Worm (Caenorhabditis elegans): ENCODE measurements around the gene dpf-5.

The dpf-5 gene

ce11 chrIV:4806486-4806885 lies at the start of gene dpf-5:
dpf-5 (minus strand) TSS chrIV:4806586.
- no peak for TF ChIP-seq drap-1 (GFP tag; optimal IDR thresholded peaks at IDR 0.05)
- no peak for TF ChIP-seq M03D4.4 (tag; optimal IDR thresholded peaks at IDR 0.05)
- TF ChIP-seq sem-2 (GFP tag; optimal IDR thresholded peaks at IDR 0.05) = no peak
- TF ChIP-seq ces-1 (GFP tag; optimal IDR thresholded peaks at IDR 0.05) = no peak
- TF ChIP-seq bed-3 (GFP tag; optimal IDR thresholded peaks at IDR 0.05) = no peak
- no peak for TF ChIP-seq tbx-8 (GFP tag; optimal IDR thresholded peaks at IDR 0.05)
- no peak for TF ChIP-seq nhr-237 (tag; optimal IDR thresholded peaks at IDR 0.05)
- TF ChIP-seq ceh-83 (GFP tag; optimal IDR thresholded peaks at IDR 0.05) = no peak
- TF ChIP-seq pha-4 (tag; optimal IDR thresholded peaks at IDR 0.05) = no peak
- TF ChIP-seq nhr-76 (tag; optimal IDR thresholded peaks at IDR 0.05) = no peak
- TF ChIP-seq nhr-12 (tag; optimal IDR thresholded peaks at IDR 0.05) = no peak
- TF ChIP-seq ceh-43 (GFP tag; optimal IDR thresholded peaks at IDR 0.05) = no peak
- TF ChIP-seq unc-120 (tag; optimal IDR thresholded peaks at IDR 0.05; ENCODE audit: poor library complexity, severe bottlenecking) = no peak
- no peak for TF ChIP-seq mab-5 (tag; optimal IDR thresholded peaks at IDR 0.05)
- TF ChIP-seq mls-2 (tag; optimal IDR thresholded peaks at IDR 0.05) = no peak
- TF ChIP-seq lin-32 (GFP tag; optimal IDR thresholded peaks at IDR 0.05) = no peak
- TF ChIP-seq blmp-1 (tag; optimal IDR thresholded peaks at IDR 0.05) = no peak
- TF ChIP-seq lin-13 (tag; optimal IDR thresholded peaks at IDR 0.05) = no peak
- no peak for TF ChIP-seq mep-1 (tag; optimal IDR thresholded peaks at IDR 0.05)
- no peak for TF ChIP-seq ham-2 (GFP tag; optimal IDR thresholded peaks at IDR 0.05)

DNA sequence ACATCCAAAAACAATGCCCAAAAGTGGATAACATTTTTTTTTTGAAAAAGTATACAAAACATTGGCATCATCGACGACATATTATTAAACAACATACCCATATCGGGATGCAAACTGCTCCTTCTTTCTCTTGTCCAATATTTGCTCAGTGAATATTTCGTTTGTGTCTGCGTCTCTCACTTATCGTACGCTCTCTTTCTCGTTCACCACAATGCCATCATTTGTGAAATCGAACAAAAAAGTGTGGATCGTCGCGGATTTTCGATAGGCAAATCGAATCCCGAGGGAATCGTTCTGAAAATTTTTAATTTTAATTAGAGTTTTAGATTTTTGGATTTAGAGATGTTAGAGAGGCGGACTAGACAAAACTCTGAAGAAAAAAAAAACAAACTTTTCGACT lies 40.4 kb upstream of the dpf-5 start, which contains the start of gene tat-2:
Gene tat-2 (minus strand): TSS at position 101 of the 400 bp plus-strand sequence.
- no peak for TF ChIP-seq unc-62 (GFP tag; optimal IDR thresholded peaks at IDR 0.05)
- no peak for TF ChIP-seq bed-3 (GFP tag; optimal IDR thresholded peaks at IDR 0.05)
- no peak for TF ChIP-seq lsy-2 (tag; optimal IDR thresholded peaks at IDR 0.05)
- no peak for TF ChIP-seq ceh-43 (GFP tag; optimal IDR thresholded peaks at IDR 0.05)
- no peak for TF ChIP-seq ceh-83 (GFP tag; optimal IDR thresholded peaks at IDR 0.05)
- TF ChIP-seq nhr-76 (tag; optimal IDR thresholded peaks at IDR 0.05) = no peak
- no peak for TF ChIP-seq elt-3 (tag; optimal IDR thresholded peaks at IDR 0.05)
- TF ChIP-seq ham-2 (GFP tag; optimal IDR thresholded peaks at IDR 0.05) = no peak
- TF ChIP-seq ztf-11 (tag; optimal IDR thresholded peaks at IDR 0.05) = no peak
- no peak for TF ChIP-seq cnd-1 (tag; optimal IDR thresholded peaks at IDR 0.05)
- no peak for TF ChIP-seq pha-4 (tag; optimal IDR thresholded peaks at IDR 0.05)
- no peak for TF ChIP-seq mab-5 (tag; optimal IDR thresholded peaks at IDR 0.05)
- TF ChIP-seq snpc-4 (tag; optimal IDR thresholded peaks at IDR 0.05) = no peak
- TF ChIP-seq hlh-1 (tag; optimal IDR thresholded peaks at IDR 0.05) = no peak
- no peak for TF ChIP-seq nhr-28 (tag; optimal IDR thresholded peaks at IDR 0.05)

DNA sequence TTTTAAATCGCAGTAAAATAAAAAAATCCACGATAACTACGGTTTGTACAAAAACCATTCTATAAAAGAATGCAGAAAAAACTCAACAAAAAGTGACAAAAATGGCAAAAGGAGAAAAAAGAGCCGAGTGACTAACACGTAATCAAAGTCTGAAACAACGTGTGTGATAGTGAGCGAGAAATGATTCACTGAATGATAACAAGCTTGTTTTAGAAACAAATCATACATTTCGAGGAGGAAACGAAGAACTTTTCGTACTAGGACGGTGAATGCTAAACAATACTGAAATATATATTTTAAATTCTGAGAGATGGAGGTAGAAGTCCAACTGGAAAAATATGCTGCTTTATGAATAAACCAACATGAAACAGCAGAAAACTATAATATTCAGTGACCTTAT lies 35.6 kb upstream of the dpf-5 start:
- no peak for TF ChIP-seq flh-1 (GFP tag; optimal IDR thresholded peaks at IDR 0.05)
- no peak for TF ChIP-seq bed-3 (GFP tag; optimal IDR thresholded peaks at IDR 0.05)
- no peak for TF ChIP-seq ztf-11 (tag; optimal IDR thresholded peaks at IDR 0.05)
- TF ChIP-seq ces-1 (GFP tag; optimal IDR thresholded peaks at IDR 0.05) = no peak
- no peak for TF ChIP-seq cnd-1 (tag; optimal IDR thresholded peaks at IDR 0.05)
- TF ChIP-seq elt-3 (tag; optimal IDR thresholded peaks at IDR 0.05) = no peak
- no peak for TF ChIP-seq ceh-39 (tag; optimal IDR thresholded peaks at IDR 0.05)
- TF ChIP-seq nhr-2 (tag; optimal IDR thresholded peaks at IDR 0.05) = no peak
- no peak for TF ChIP-seq sptf-1 (tag; optimal IDR thresholded peaks at IDR 0.05)
- no peak for TF ChIP-seq pha-4 (tag; optimal IDR thresholded peaks at IDR 0.05)
- no peak for TF ChIP-seq sem-2 (GFP tag; optimal IDR thresholded peaks at IDR 0.05)
- no peak for TF ChIP-seq mls-2 (tag; optimal IDR thresholded peaks at IDR 0.05)
- TF ChIP-seq nhr-28 (tag; optimal IDR thresholded peaks at IDR 0.05) = no peak

DNA sequence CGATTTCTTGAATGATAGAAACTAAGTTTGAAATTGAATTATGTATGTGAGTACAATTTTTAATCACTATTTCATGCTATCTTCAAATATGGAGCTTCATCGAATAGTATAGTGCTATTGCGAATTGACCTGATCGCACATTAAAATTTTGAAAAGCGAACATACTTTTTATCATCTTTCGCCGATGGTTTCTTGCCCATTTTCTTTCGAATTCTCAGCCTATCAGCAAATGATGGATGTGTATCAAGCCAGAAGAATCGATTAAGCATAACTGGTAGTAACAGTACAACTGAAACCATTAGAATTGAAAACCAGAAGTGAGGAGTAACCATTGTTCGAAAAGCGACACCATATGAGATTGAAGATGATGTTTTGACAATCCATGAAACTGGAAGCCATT lies 23.3 kb upstream of the dpf-5 start:
- TF ChIP-seq mls-2 (tag; optimal IDR thresholded peaks at IDR 0.05) (no peak), nhr-76 (tag; optimal IDR thresholded peaks at IDR 0.05) (no peak), tbx-8 (GFP tag; optimal IDR thresholded peaks at IDR 0.05) (no peak), unc-39 (tag; optimal IDR thresholded peaks at IDR 0.05) (no peak), unc-120 (tag; optimal IDR thresholded peaks at IDR 0.05; ENCODE audit: poor library complexity, severe bottlenecking) (no peak), cnd-1 (tag; optimal IDR thresholded peaks at IDR 0.05) (no peak), mep-1 (tag; optimal IDR thresholded peaks at IDR 0.05) (no peak), ham-2 (GFP tag; optimal IDR thresholded peaks at IDR 0.05) (no peak), mab-5 (tag; optimal IDR thresholded peaks at IDR 0.05) (no peak), sem-2 (GFP tag; optimal IDR thresholded peaks at IDR 0.05) (no peak), nhr-2 (tag; optimal IDR thresholded peaks at IDR 0.05) (no peak)
